Worm (Caenorhabditis elegans) whole organism, L2 larva: ENCODE data around the gene ges-1.

Experiments
- R02D3.7 ChIP-seq: fragments of 150-350 bp; optimal IDR thresholded peaks from 2 replicates; lab custom pipeline; 2014; ENCODE audit warnings: missing biosample characterization, missing genetic modification characterization
- Y55F3AM.14 ChIP-seq: fragments of 200-800 bp; sonication (Bioruptor generic); optimal IDR thresholded peaks from 2 replicates; lab custom pipeline; 2018; ENCODE audit warnings: mild to moderate bottlenecking, missing genetic modification characterization, missing compliant biosample characterization
- ZK546.5 ChIP-seq: sonication (generic microtip); optimal IDR thresholded peaks from 2 replicates; lab custom pipeline; 2017; ENCODE audit warnings: missing biosample characterization, missing genetic modification characterization
- alr-1 ChIP-seq: fragments of 150-350 bp; optimal IDR thresholded peaks from 2 replicates; lab custom pipeline; 2014; ENCODE audit warnings: missing biosample characterization, missing genetic modification characterization
- aly-2 ChIP-seq: fragments of 150-350 bp; optimal IDR thresholded peaks from 2 replicates; lab custom pipeline; 2014; ENCODE audit warnings: missing biosample characterization, missing genetic modification characterization
- ama-1 ChIP-seq: fragments of 150-350 bp; optimal IDR thresholded peaks from 2 replicates; lab custom pipeline; 2018; ENCODE audit warnings: inconsistent platforms
- blmp-1 ChIP-seq: sonication (generic microtip); optimal IDR thresholded peaks from 2 replicates; lab custom pipeline; 2017; ENCODE audit warnings: missing genetic modification characterization, mild to moderate bottlenecking, missing compliant biosample characterization, antibody characterized with exemption, moderate library complexity; ENCODE audit not compliant: insufficient read depth
- ceh-16 ChIP-seq: fragments of 150-350 bp; optimal IDR thresholded peaks from 2 replicates; lab custom pipeline; 2014; ENCODE audit warnings: missing biosample characterization, missing genetic modification characterization
- crh-2 ChIP-seq: sonication (generic microtip); optimal IDR thresholded peaks from 2 replicates; lab custom pipeline; 2017; ENCODE audit warnings: missing biosample characterization, missing genetic modification characterization
- dmd-4 ChIP-seq: sonication (generic microtip); optimal IDR thresholded peaks from 2 replicates; lab custom pipeline; 2017; ENCODE audit warnings: missing biosample characterization, missing genetic modification characterization
- egl-27 ChIP-seq: sonication (generic microtip); optimal IDR thresholded peaks from 3 replicates; lab custom pipeline; 2017; ENCODE audit warnings: missing biosample characterization, missing genetic modification reagents, missing genetic modification characterization
- elt-1 ChIP-seq: fragments of 150-350 bp; optimal IDR thresholded peaks from 2 replicates; lab custom pipeline; 2014; ENCODE audit warnings: missing biosample characterization, missing genetic modification characterization
- elt-3 ChIP-seq: sonication (generic microtip); optimal IDR thresholded peaks from 2 replicates; lab custom pipeline; 2017; ENCODE audit warnings: missing biosample characterization, missing genetic modification characterization
- fos-1 ChIP-seq: fragments of 150-350 bp; optimal IDR thresholded peaks from 2 replicates; lab custom pipeline; 2014; ENCODE audit warnings: missing biosample characterization, missing genetic modification characterization
- gmeb-1 ChIP-seq: fragments of 150-350 bp; optimal IDR thresholded peaks from 2 replicates; lab custom pipeline; 2014; ENCODE audit warnings: missing biosample characterization, missing genetic modification characterization
- lsy-2 ChIP-seq, 2 experiments: fragments of 150-350 bp in 1 of 2; sonication (generic microtip) in 1 of 2; optimal IDR thresholded peaks; 2 replicates each; lab custom pipeline; 2014 to 2017; ENCODE audit warnings: missing biosample characterization in 2 of 2, missing genetic modification characterization in 2 of 2
- mab-5 ChIP-seq: fragments of 150-350 bp; optimal IDR thresholded peaks from 2 replicates; lab custom pipeline; 2014; ENCODE audit warnings: missing biosample characterization, missing genetic modification characterization
- mbf-1 ChIP-seq: sonication (generic microtip); optimal IDR thresholded peaks from 2 replicates; lab custom pipeline; 2017; ENCODE audit warnings: missing biosample characterization, missing genetic modification characterization
- nhr-11 ChIP-seq: fragments of 150-350 bp; optimal IDR thresholded peaks from 2 replicates; lab custom pipeline; 2014; ENCODE audit warnings: missing biosample characterization, missing genetic modification characterization
- nhr-12 ChIP-seq: fragments of 150-350 bp; optimal IDR thresholded peaks from 2 replicates; lab custom pipeline; 2014; ENCODE audit warnings: missing biosample characterization, missing genetic modification characterization
- nhr-129 ChIP-seq: fragments of 150-350 bp; optimal IDR thresholded peaks from 2 replicates; lab custom pipeline; 2014; ENCODE audit warnings: missing biosample characterization, missing genetic modification characterization
- nhr-23 ChIP-seq: fragments of 150-350 bp; optimal IDR thresholded peaks from 2 replicates; lab custom pipeline; 2014; ENCODE audit warnings: missing biosample characterization, missing genetic modification reagents, missing genetic modification characterization
- nhr-25 ChIP-seq: fragments of 150-350 bp; sonication (generic microtip); optimal IDR thresholded peaks from 3 replicates; lab custom pipeline; 2014; ENCODE audit warnings: missing biosample characterization, missing genetic modification characterization
- sem-4 ChIP-seq: fragments of 150-350 bp; optimal IDR thresholded peaks from 2 replicates; lab custom pipeline; 2014; ENCODE audit warnings: missing biosample characterization, missing genetic modification reagents, missing genetic modification characterization
- sma-9 ChIP-seq, 2 experiments: fragments of 150-350 bp in 1 of 2; sonication (generic microtip) in 1 of 2; optimal IDR thresholded peaks; 2 replicates each; lab custom pipeline; 2014 to 2016; ENCODE audit warnings: missing genetic modification characterization in 2 of 2, mild to moderate bottlenecking in 1 of 2, missing biosample characterization in 1 of 2, missing compliant biosample characterization in 1 of 2, missing genetic modification reagents in 1 of 2, moderate library complexity in 1 of 2
- snpc-4 ChIP-seq: fragments of 150-350 bp; optimal IDR thresholded peaks from 2 replicates; lab custom pipeline; 2014; ENCODE audit warnings: missing biosample characterization, missing genetic modification characterization
- unc-39 ChIP-seq: fragments of 150-350 bp; optimal IDR thresholded peaks from 2 replicates; lab custom pipeline; 2014; ENCODE audit warnings: missing biosample characterization, missing genetic modification characterization
- ztf-11 ChIP-seq: sonication (generic microtip); optimal IDR thresholded peaks from 2 replicates; lab custom pipeline; 2017; ENCODE audit warnings: missing biosample characterization, missing genetic modification characterization

The ges-1 gene

ce11 chrV:1466949-1467348, 35.0 kb upstream of the ges-1 start (continued):
- TF ChIP-seq elt-1 (no peak), Y55F3AM.14 (GFP tag; lab: Kevin White, UChicago) (no peak), ztf-11 (tag; lab: Kevin White, UChicago) (no peak), sma-9 (GFP tag; optimal IDR thresholded peaks at IDR 0.05; lab: Kevin White, UChicago) (peak; percentile 31), sma-9 (tag; optimal IDR thresholded peaks at IDR 0.05; lab: Kevin White, UChicago) (no peak)

- no peak for TF ChIP-seq aly-2
- no peak for TF ChIP-seq blmp-1 (tag; lab: Kevin White, UChicago)
- TF ChIP-seq ZK546.5 (tag; lab: Kevin White, UChicago) = no peak
- TF ChIP-seq elt-3 (tag; lab: Kevin White, UChicago) = no peak
- TF ChIP-seq snpc-4 (tag; lab: Kevin White, UChicago) = no peak
- no peak for TF ChIP-seq fos-1
- no peak for TF ChIP-seq ceh-16 (tag; lab: Kevin White, UChicago)
- TF ChIP-seq nhr-23 (tag; lab: Kevin White, UChicago) = no peak
- no peak for TF ChIP-seq nhr-129
- no peak for TF ChIP-seq mbf-1 (tag; lab: Kevin White, UChicago)
- TF ChIP-seq ztf-11 (tag; lab: Kevin White, UChicago) = no peak
- TF ChIP-seq ama-1 (lab: Kevin White, UChicago) = no peak
Observed at ce11 chrV:1465932-1466331, 34.0 kb upstream of the ges-1 start.

ce11 chrV:1464543-1465040, 32.7 kb upstream of the ges-1 start, which contains the start of the genes fpn-1.2 and pqn-54:
TSS of gene fpn-1.2 (minus strand) at chrV:1464699.
TSS of gene pqn-54 (plus strand) at chrV:1464990.
- TF ChIP-seq fos-1 (peak; percentile 37), sem-4 (tag; lab: Kevin White, UChicago) (no peak), sma-9 (GFP tag; optimal IDR thresholded peaks at IDR 0.05; lab: Kevin White, UChicago) (peak; percentile 11), sma-9 (tag; optimal IDR thresholded peaks at IDR 0.05; lab: Kevin White, UChicago) (no peak), alr-1 (tag; lab: Kevin White, UChicago) (no peak), blmp-1 (tag; lab: Kevin White, UChicago) (no peak)

- TF ChIP-seq dmd-4 (tag; lab: Kevin White, UChicago) (no peak), egl-27 (no peak), nhr-25 (tag; lab: Kevin White, UChicago) (no peak), blmp-1 (tag; lab: Kevin White, UChicago) (no peak), ztf-11 (tag; lab: Kevin White, UChicago) (no peak), elt-1 (no peak), mab-5 (tag; lab: Kevin White, UChicago) (no peak)
Observed at ce11 chrV:1460069-1460468, 28.1 kb upstream of the ges-1 start, which contains the start of gene hacd-1. TSS of gene hacd-1 (plus strand) at chrV:1460369.

ce11 chrV:1459374-1459926, 27.5 kb upstream of the ges-1 start:
- TF ChIP-seq fos-1 (peak; percentile 33), crh-2 (tag; lab: Kevin White, UChicago) (peak; percentile 2), sma-9 (GFP tag; optimal IDR thresholded peaks at IDR 0.05; lab: Kevin White, UChicago) (peak; percentile 56), sma-9 (tag; optimal IDR thresholded peaks at IDR 0.05; lab: Kevin White, UChicago) (no peak), nhr-11 (tag; lab: Kevin White, UChicago) (no peak), alr-1 (tag; lab: Kevin White, UChicago) (no peak), Y55F3AM.14 (GFP tag; lab: Kevin White, UChicago) (no peak), unc-39 (tag; lab: Kevin White, UChicago) (no peak), gmeb-1 (tag; lab: Kevin White, UChicago) (peak; percentile 14), R02D3.7 (tag; lab: Kevin White, UChicago) (no peak)

ce11 chrV:1456614-1457013, 24.7 kb upstream of the ges-1 start:
- TF ChIP-seq sma-9 (GFP tag; optimal IDR thresholded peaks at IDR 0.05; lab: Kevin White, UChicago) = peak; percentile 45
- no peak for TF ChIP-seq sma-9 (tag; optimal IDR thresholded peaks at IDR 0.05; lab: Kevin White, UChicago)
- no peak for TF ChIP-seq nhr-12 (tag; lab: Kevin White, UChicago)
- no peak for TF ChIP-seq nhr-23 (tag; lab: Kevin White, UChicago)
- peak in 1 of 2 experiments; percentile 41 for TF ChIP-seq lsy-2 (tag; optimal IDR thresholded peaks at IDR 0.05; lab: Kevin White, UChicago)
- no peak for TF ChIP-seq ztf-11 (tag; lab: Kevin White, UChicago)
